Worm (Caenorhabditis elegans) whole organism, L4/young adult: ENCODE results near the gene Y119D3B.21.

Experiments used
- W03F9.2 ChIP-seq: fragments of 150-350 bp; optimal IDR thresholded peaks from 2 replicates; lab custom pipeline; 2014; ENCODE audit warnings: missing biosample characterization, missing genetic modification characterization
- him-1 ChIP-seq: sonication (generic microtip); optimal IDR thresholded peaks from 2 replicates; lab custom pipeline; 2016; ENCODE audit warnings: missing genotype, missing genetic modification reagents, missing genetic modification characterization, missing compliant biosample characterization

DNA sequence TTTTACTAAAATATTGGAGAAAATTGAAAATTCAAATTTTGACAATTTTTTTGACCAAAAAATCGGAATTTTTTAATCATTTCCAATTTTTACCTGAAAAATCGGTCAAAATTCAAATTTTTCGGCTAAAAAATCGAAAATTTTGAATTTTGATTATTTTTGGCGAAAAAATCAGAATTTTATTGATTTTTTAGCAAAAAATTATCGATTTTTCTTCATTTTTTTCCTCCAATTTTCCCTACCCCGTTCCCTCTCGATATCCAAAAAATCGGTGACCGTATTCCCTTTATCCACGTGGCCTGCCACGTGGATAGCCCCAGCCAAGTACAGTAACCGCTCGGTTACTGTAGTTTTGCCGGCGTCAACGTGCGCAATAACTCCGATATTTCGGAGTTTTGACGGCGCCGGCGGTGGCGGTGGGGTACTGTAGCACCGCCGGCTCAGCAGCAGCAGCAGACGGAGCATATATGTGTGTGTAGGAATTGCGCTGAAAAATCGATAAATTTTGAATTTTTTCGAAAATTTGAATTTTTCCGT, 21.4 kb upstream of the Y119D3B.21 start, which contains the start of gene Y119D3B.14:
- TF ChIP-seq W03F9.2 (tag; lab: Kevin White, UChicago) (no peak), him-1 (tag; lab: Kevin White, UChicago) (no peak)
